Worm (Caenorhabditis elegans) whole organism, mixed stage, embryonic: Measurements from ENCODE around the gene sgn-1.

Experiments
- ces-1 ChIP-seq: fragments of 150-350 bp; optimal IDR thresholded peaks from 2 replicates; lab custom pipeline; 2014; ENCODE audit warnings: missing biosample characterization, missing genetic modification reagents, missing genetic modification characterization
- elt-3 ChIP-seq: fragments of 150-350 bp; optimal IDR thresholded peaks from 2 replicates; lab custom pipeline; 2014; ENCODE audit warnings: missing biosample characterization, missing genetic modification characterization
- lin-13 ChIP-seq: fragments of 150-350 bp; optimal IDR thresholded peaks from 2 replicates; lab custom pipeline; 2014; ENCODE audit warnings: missing biosample characterization, missing genetic modification characterization
- lsy-2 ChIP-seq: fragments of 150-350 bp; optimal IDR thresholded peaks from 2 replicates; lab custom pipeline; 2014; ENCODE audit warnings: missing biosample characterization, missing genetic modification characterization
- mep-1 ChIP-seq: fragments of 150-350 bp; optimal IDR thresholded peaks from 2 replicates; lab custom pipeline; 2017; ENCODE audit warnings: missing biosample characterization, missing genetic modification reagents, missing genetic modification characterization, inconsistent platforms
- nhr-12 ChIP-seq: fragments of 150-350 bp; optimal IDR thresholded peaks from 2 replicates; lab custom pipeline; 2014; ENCODE audit warnings: missing biosample characterization, missing genetic modification characterization
- nhr-2 ChIP-seq: fragments of 150-350 bp; optimal IDR thresholded peaks from 2 replicates; lab custom pipeline; 2014; ENCODE audit warnings: missing biosample characterization, missing genetic modification characterization
- snpc-4 ChIP-seq: fragments of 150-350 bp; optimal IDR thresholded peaks from 2 replicates; lab custom pipeline; 2014; ENCODE audit warnings: missing biosample characterization, missing genetic modification characterization
- tbx-8 ChIP-seq: fragments of 200-800 bp; sonication (Bioruptor generic); optimal IDR thresholded peaks from 2 replicates; lab custom pipeline; 2018; ENCODE audit warnings: mild to moderate bottlenecking, missing genetic modification characterization, moderate library complexity, missing compliant biosample characterization
- unc-62 ChIP-seq: fragments of 150-350 bp; optimal IDR thresholded peaks from 2 replicates; lab custom pipeline; 2014; ENCODE audit warnings: missing biosample characterization, missing genetic modification reagents, missing genetic modification characterization

DNA sequence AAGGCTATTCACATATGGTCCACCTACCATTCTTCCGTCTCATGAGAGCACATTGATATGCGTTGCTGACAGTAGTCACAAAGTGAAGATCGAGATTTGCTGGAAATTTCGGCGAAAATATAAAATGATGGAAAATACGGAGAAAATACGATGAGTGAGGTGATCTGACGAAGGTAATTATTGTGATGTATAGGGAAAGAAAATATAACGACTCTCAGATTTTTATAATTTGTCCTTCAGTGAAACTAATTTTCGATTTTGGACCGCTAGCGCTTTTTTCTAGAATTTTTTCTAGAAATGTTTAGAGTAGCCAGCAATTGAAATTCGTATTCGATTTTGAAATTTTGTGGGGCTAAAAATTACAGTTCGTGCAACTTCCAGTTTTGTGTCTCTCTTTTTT, 45.7 kb upstream of the sgn-1 start, which contains the start of gene F46C5.2:
- TF ChIP-seq mep-1 (tag; lab: Kevin White, UChicago), result no peak
- TF ChIP-seq snpc-4 (tag; lab: Kevin White, UChicago), result no peak
- TF ChIP-seq lsy-2, result no peak
- no peak for TF ChIP-seq ces-1 (GFP tag; lab: Kevin White, UChicago)
- TF ChIP-seq lin-13 (tag; lab: Kevin White, UChicago), result no peak
- TF ChIP-seq tbx-8 (GFP tag; lab: Kevin White, UChicago), result no peak
- TF ChIP-seq nhr-2 (tag; lab: Kevin White, UChicago), result no peak
- no peak for TF ChIP-seq unc-62 (GFP tag; lab: Kevin White, UChicago)
- no peak for TF ChIP-seq nhr-12 (tag; lab: Kevin White, UChicago)
- no peak for TF ChIP-seq elt-3
